Fruit fly (Drosophila melanogaster) whole organism, prepupa: ENCODE measurements around the gene Hsp27.

ENCODE experiments used
- Blimp-1 ChIP-seq: fragments of 200-800 bp; sonication (Bioruptor generic); optimal IDR thresholded peaks from 3 replicates; lab custom pipeline; 2017; ENCODE audit warnings: missing biosample characterization, missing genetic modification characterization, mild to moderate bottlenecking, moderate library complexity, missing genetic modification reagents
- CG10631 ChIP-seq: fragments of 200-800 bp; sonication (Bioruptor generic); optimal IDR thresholded peaks from 2 replicates; lab custom pipeline; 2016; ENCODE audit warnings: missing biosample characterization, missing genetic modification characterization
- CG10669 ChIP-seq: fragments of 200-800 bp; sonication (Bioruptor generic); optimal IDR thresholded peaks from 3 replicates; lab custom pipeline; 2018; ENCODE audit warnings: missing biosample characterization, mild to moderate bottlenecking, missing genetic modification characterization, moderate library complexity
- CG11294 ChIP-seq: fragments of 200-800 bp; sonication (Bioruptor generic); IDR thresholded peaks from 2 replicates; pipeline ENCODE4 v1.3.6; 2022; ENCODE audit warnings: missing biosample characterization, missing genetic modification characterization
- CG11762 ChIP-seq: fragments of 200-800 bp; sonication (Bioruptor generic); optimal IDR thresholded peaks from 3 replicates; lab custom pipeline; 2016; ENCODE audit warnings: missing biosample characterization, missing genetic modification characterization; ENCODE audit not compliant: insufficient read depth
- CG15336 ChIP-seq: fragments of 200-800 bp; sonication (Bioruptor generic); IDR thresholded peaks from 2 replicates; pipeline ENCODE4 v1.3.6; 2022; ENCODE audit warnings: missing biosample characterization, missing genetic modification characterization
- CG1621 ChIP-seq: fragments of 200-800 bp; sonication (Bioruptor generic); optimal IDR thresholded peaks from 3 replicates; lab custom pipeline; 2018; ENCODE audit warnings: missing biosample characterization, mild to moderate bottlenecking, missing genetic modification characterization
- CG16779 ChIP-seq: fragments of 200-800 bp; sonication (Bioruptor generic); optimal IDR thresholded peaks from 3 replicates; lab custom pipeline; 2017; ENCODE audit warnings: missing biosample characterization, mild to moderate bottlenecking, missing genetic modification characterization
- CG31627 ChIP-seq: fragments of 200-800 bp; sonication (Bioruptor generic); optimal IDR thresholded peaks from 3 replicates; lab custom pipeline; 2016; ENCODE audit warnings: missing biosample characterization, missing genetic modification characterization
- CG3919 ChIP-seq: fragments of 200-800 bp; sonication (Bioruptor generic); optimal IDR thresholded peaks from 3 replicates; lab custom pipeline; 2016; ENCODE audit warnings: missing biosample characterization, missing genetic modification characterization
- CG6163 ChIP-seq: fragments of 200-800 bp; sonication (Bioruptor generic); IDR thresholded peaks from 3 replicates; pipeline ENCODE4 v1.3.6; 2022; ENCODE audit warnings: missing biosample characterization, missing genetic modification characterization
- CG6808 ChIP-seq: fragments of 200-800 bp; sonication (Bioruptor generic); optimal IDR thresholded peaks from 3 replicates; lab custom pipeline; 2017; ENCODE audit warnings: missing biosample characterization, missing genetic modification characterization, mild to moderate bottlenecking, moderate library complexity, missing genetic modification reagents
- CG6854 ChIP-seq: fragments of 200-800 bp; sonication (Bioruptor generic); optimal IDR thresholded peaks from 2 replicates; lab custom pipeline; 2017; ENCODE audit warnings: missing biosample characterization, mild to moderate bottlenecking, missing genetic modification characterization
- CG7368 ChIP-seq: fragments of 200-800 bp; sonication (Bioruptor generic); optimal IDR thresholded peaks from 3 replicates; lab custom pipeline; 2016; ENCODE audit warnings: missing biosample characterization, missing genetic modification characterization
- CG8119 ChIP-seq: fragments of 200-800 bp; sonication (Bioruptor generic); IDR thresholded peaks from 3 replicates; pipeline ENCODE4 v1.3.6; 2022; ENCODE audit warnings: missing biosample characterization, missing genetic modification characterization
- CG8319 ChIP-seq: fragments of 200-800 bp; sonication (Bioruptor generic); optimal IDR thresholded peaks from 3 replicates; lab custom pipeline; 2016; ENCODE audit warnings: missing biosample characterization, missing genetic modification characterization
- CG8632 ChIP-seq: fragments of 200-800 bp; sonication (Bioruptor generic); optimal IDR thresholded peaks from 3 replicates; lab custom pipeline; 2016; ENCODE audit warnings: missing biosample characterization, missing genetic modification characterization
- Eip75B ChIP-seq: fragments of 200-800 bp; sonication (Bioruptor generic); optimal IDR thresholded peaks from 3 replicates; lab custom pipeline; 2016; ENCODE audit warnings: missing biosample characterization, missing genetic modification characterization
- Eip78C ChIP-seq: fragments of 200-800 bp; sonication (Bioruptor generic); peaks from one replicate; lab custom pipeline; 2016; ENCODE audit warnings: missing biosample characterization, missing genetic modification characterization
- Ets96B ChIP-seq: fragments of 200-800 bp; optimal IDR thresholded peaks from 2 replicates; lab custom pipeline; 2019; ENCODE audit warnings: missing biosample characterization, mild to moderate bottlenecking, missing genetic modification characterization, moderate library complexity
- Gug ChIP-seq: fragments of 200-800 bp; sonication (Bioruptor generic); IDR thresholded peaks from 2 replicates; pipeline ENCODE4 v1.3.6; 2022; ENCODE audit warnings: missing biosample characterization, missing genetic modification characterization
- Hr38 ChIP-seq: sonication (Bioruptor generic); optimal IDR thresholded peaks from 2 replicates; lab custom pipeline; 2016; ENCODE audit warnings: missing biosample characterization, missing genetic modification characterization
- Hr39 ChIP-seq: fragments of 200-800 bp; sonication (Bioruptor generic); optimal IDR thresholded peaks from 2 replicates; lab custom pipeline; 2016; ENCODE audit warnings: missing biosample characterization, missing genetic modification characterization
- Hr4 ChIP-seq: fragments of 200-800 bp; sonication (Bioruptor generic); optimal IDR thresholded peaks from 3 replicates; lab custom pipeline; 2016; ENCODE audit warnings: missing biosample characterization, missing genetic modification characterization
- Met ChIP-seq: fragments of 200-800 bp; sonication (Bioruptor generic); optimal IDR thresholded peaks from 3 replicates; lab custom pipeline; 2016; ENCODE audit warnings: missing biosample characterization, missing genetic modification characterization
- OdsH ChIP-seq: fragments of 200-800 bp; sonication (Bioruptor generic); optimal IDR thresholded peaks from 3 replicates; lab custom pipeline; 2016; ENCODE audit warnings: missing biosample characterization, missing genetic modification characterization
- Smox ChIP-seq: fragments of 200-800 bp; sonication (Bioruptor generic); optimal IDR thresholded peaks from 3 replicates; lab custom pipeline; 2016; ENCODE audit warnings: missing biosample characterization, missing genetic modification characterization
- Sox14 ChIP-seq: fragments of 200-800 bp; sonication (Bioruptor generic); optimal IDR thresholded peaks from 3 replicates; lab custom pipeline; 2016; ENCODE audit warnings: missing biosample characterization, missing genetic modification characterization
- Sox15 ChIP-seq: fragments of 200-800 bp; sonication (Bioruptor generic); optimal IDR thresholded peaks from 3 replicates; lab custom pipeline; 2016; ENCODE audit warnings: missing biosample characterization, missing genetic modification characterization
- achi ChIP-seq: fragments of 200-800 bp; sonication (Bioruptor generic); optimal IDR thresholded peaks from 3 replicates; lab custom pipeline; 2016; ENCODE audit warnings: missing biosample characterization, missing genetic modification characterization
- acj6 ChIP-seq: fragments of 200-800 bp; sonication (Bioruptor generic); optimal IDR thresholded peaks from 3 replicates; lab custom pipeline; 2016; ENCODE audit warnings: missing biosample characterization, missing genetic modification characterization
- dsx ChIP-seq: fragments of 200-800 bp; optimal IDR thresholded peaks from 3 replicates; lab custom pipeline; 2019; ENCODE audit warnings: missing biosample characterization, mild to moderate bottlenecking, missing genetic modification characterization, moderate library complexity; ENCODE audit not compliant: poor library complexity, severe bottlenecking
- eg ChIP-seq: fragments of 200-800 bp; sonication (Bioruptor generic); IDR thresholded peaks from 3 replicates; pipeline ENCODE4 v1.3.6; 2022; ENCODE audit warnings: missing biosample characterization, missing genetic modification characterization
- esn ChIP-seq: fragments of 200-800 bp; sonication (Bioruptor generic); optimal IDR thresholded peaks from 2 replicates; lab custom pipeline; 2016; ENCODE audit warnings: missing biosample characterization, mild to moderate bottlenecking, missing genetic modification characterization, moderate library complexity
- fd59A ChIP-seq: fragments of 200-800 bp; sonication (Bioruptor generic); optimal IDR thresholded peaks from 2 replicates; lab custom pipeline; 2017; ENCODE audit warnings: missing biosample characterization, mild to moderate bottlenecking, missing genetic modification characterization, missing genetic modification reagents
- fd85E ChIP-seq: fragments of 200-800 bp; sonication (Bioruptor generic); optimal IDR thresholded peaks from 3 replicates; lab custom pipeline; 2016; ENCODE audit warnings: missing biosample characterization, missing genetic modification characterization
- fkh ChIP-seq: fragments of 200-800 bp; sonication (Bioruptor generic); optimal IDR thresholded peaks from 3 replicates; lab custom pipeline; 2017; ENCODE audit warnings: missing biosample characterization, mild to moderate bottlenecking, missing genetic modification characterization, moderate library complexity
- lz ChIP-seq: fragments of 200-800 bp; sonication (Bioruptor generic); optimal IDR thresholded peaks from 3 replicates; lab custom pipeline; 2016; ENCODE audit warnings: missing biosample characterization, missing genetic modification characterization
- net ChIP-seq: fragments of 200-800 bp; sonication (Bioruptor generic); optimal IDR thresholded peaks from 3 replicates; lab custom pipeline; 2016; ENCODE audit warnings: missing biosample characterization, missing genetic modification characterization
- pdm3 ChIP-seq: fragments of 200-800 bp; sonication (Bioruptor generic); optimal IDR thresholded peaks from 3 replicates; lab custom pipeline; 2016; ENCODE audit warnings: missing biosample characterization, missing genetic modification characterization
- salr ChIP-seq, 2 experiments: fragments of 200-800 bp; sonication (Bioruptor generic); optimal IDR thresholded peaks; 3 replicates each; lab custom pipeline; 2016 to 2018; ENCODE audit warnings: missing biosample characterization in 2 of 2, missing genetic modification characterization in 2 of 2, mild to moderate bottlenecking in 1 of 2
- spab ChIP-seq: fragments of 200-800 bp; sonication (Bioruptor generic); optimal IDR thresholded peaks from 2 replicates; lab custom pipeline; 2017; ENCODE audit warnings: missing biosample characterization, mild to moderate bottlenecking, missing genetic modification characterization, missing genetic modification reagents
- ss ChIP-seq, 2 experiments: fragments of 200-800 bp; sonication (Bioruptor generic); optimal IDR thresholded peaks; 2 replicates in 1 of 2; 3 replicates in 1 of 2; lab custom pipeline; 2017 to 2018; ENCODE audit warnings: mild to moderate bottlenecking in 2 of 2, missing biosample characterization in 2 of 2, missing genetic modification characterization in 2 of 2, moderate library complexity in 1 of 2
- svp ChIP-seq: fragments of 200-800 bp; sonication (Bioruptor generic); peaks from one replicate; lab custom pipeline; 2016; ENCODE audit warnings: missing biosample characterization, missing genetic modification characterization
- topi ChIP-seq: fragments of 200-800 bp; sonication (Bioruptor generic); optimal IDR thresholded peaks from 3 replicates; lab custom pipeline; 2016; ENCODE audit warnings: missing biosample characterization, missing genetic modification characterization
- vri ChIP-seq: fragments of 200-800 bp; sonication (Bioruptor generic); optimal IDR thresholded peaks from 3 replicates; lab custom pipeline; 2016; ENCODE audit warnings: missing biosample characterization, mild to moderate bottlenecking, missing genetic modification characterization

Gene Hsp27

dm6 chr3L:9376573-9376972, 7.3 kb upstream of the Hsp27 start:
- TF ChIP-seq lz (GFP tag; lab: Kevin White, UChicago), result no peak
- TF ChIP-seq CG11294 (GFP tag; lab: Robert Waterston, UW), result no peak
- no peak for TF ChIP-seq fd59A (GFP tag; lab: Kevin White, UChicago)
- TF ChIP-seq Eip78C (GFP tag; lab: Kevin White, UChicago), result no peak
- no peak for TF ChIP-seq Smox (GFP tag; lab: Kevin White, UChicago)
- no peak for TF ChIP-seq Hr39
- TF ChIP-seq dsx (GFP tag; lab: Kevin White, UChicago), result no peak
- TF ChIP-seq eg (GFP tag; lab: Robert Waterston, UW), result no peak

dm6 chr3L:9377198-9378035, 6.4 kb upstream of the Hsp27 start, which contains the start of gene Hsp26:
TSS of gene Hsp26 (minus strand) at chr3L:9377427.
- peak; percentile 95 for TF ChIP-seq pdm3 (GFP tag; lab: Kevin White, UChicago)
- TF ChIP-seq vri (GFP tag; lab: Kevin White, UChicago), result peak; percentile 94
- TF ChIP-seq Eip75B, result peak; percentile 97
- peak; percentile 95 for TF ChIP-seq acj6
- peak; percentile 87 for TF ChIP-seq CG11294 (GFP tag; lab: Robert Waterston, UW)
- peak; percentile 96 for TF ChIP-seq Hr4 (GFP tag; lab: Kevin White, UChicago)
- peak; percentile 89 for TF ChIP-seq CG6808 (GFP tag; lab: Kevin White, UChicago)
- TF ChIP-seq fkh, result peak; percentile 31
- TF ChIP-seq Ets96B (tag; lab: Kevin White, UChicago), result peak; percentile 91
- peak; percentile 94 for TF ChIP-seq topi (GFP tag; lab: Kevin White, UChicago)
- TF ChIP-seq esn (GFP tag; lab: Kevin White, UChicago), result peak; percentile 97
- peak; percentile 95 for TF ChIP-seq CG8632 (GFP tag; lab: Kevin White, UChicago)
- TF ChIP-seq fd85E (GFP tag; lab: Kevin White, UChicago), result peak; percentile 88
- TF ChIP-seq Smox (GFP tag; lab: Kevin White, UChicago), result peak; percentile 94
- TF ChIP-seq achi (GFP tag; lab: Kevin White, UChicago), result peak; percentile 93
- peak; percentile 60 to 83 for TF ChIP-seq ss (GFP tag; optimal IDR thresholded peaks at IDR 0.05; lab: Kevin White, UChicago)
- TF ChIP-seq Eip78C (GFP tag; lab: Kevin White, UChicago), result peak; percentile 98
- peak; percentile 96 for TF ChIP-seq OdsH (GFP tag; lab: Kevin White, UChicago)
- peak; percentile 97 for TF ChIP-seq svp
- peak; percentile 74 to 90 for TF ChIP-seq salr (GFP tag; optimal IDR thresholded peaks at IDR 0.05; lab: Kevin White, UChicago)
- TF ChIP-seq CG31627 (GFP tag; lab: Kevin White, UChicago), result peak; percentile 90
- peak; percentile 89 for TF ChIP-seq Hr39
- TF ChIP-seq lz (GFP tag; lab: Kevin White, UChicago), result peak; percentile 94
- TF ChIP-seq CG7368 (GFP tag; lab: Kevin White, UChicago), result peak; percentile 84
- TF ChIP-seq dsx (GFP tag; lab: Kevin White, UChicago), result peak; percentile 82
- TF ChIP-seq Gug (GFP tag; lab: Robert Waterston, UW), result peak; percentile 85
- peak; percentile 80 for TF ChIP-seq CG10669 (GFP tag; lab: Kevin White, UChicago)
- TF ChIP-seq CG6163 (GFP tag; lab: Robert Waterston, UW), result peak; percentile 96
- TF ChIP-seq CG6854 (GFP tag; lab: Kevin White, UChicago), result peak; percentile 80
- TF ChIP-seq CG10631 (GFP tag; lab: Kevin White, UChicago), result peak; percentile 95
- peak; percentile 94 for TF ChIP-seq CG3919 (GFP tag; lab: Kevin White, UChicago)
- peak; percentile 87 for TF ChIP-seq CG16779 (tag; lab: Kevin White, UChicago)
- peak; percentile 95 for TF ChIP-seq Sox14 (GFP tag; lab: Kevin White, UChicago)
- peak; percentile 72 for TF ChIP-seq CG1621 (tag; lab: Kevin White, UChicago)
- peak; percentile 94 for TF ChIP-seq CG8119 (GFP tag; lab: Robert Waterston, UW)
- peak; percentile 94 for TF ChIP-seq Met (GFP tag; lab: Kevin White, UChicago)
- TF ChIP-seq Sox15 (GFP tag; lab: Kevin White, UChicago), result peak; percentile 79
- TF ChIP-seq net (GFP tag; lab: Kevin White, UChicago), result peak; percentile 96
- peak; percentile 83 for TF ChIP-seq CG11762
- TF ChIP-seq CG8319, result peak; percentile 78
- TF ChIP-seq Blimp-1 (GFP tag; lab: Kevin White, UChicago), result peak; percentile 51
- no peak for TF ChIP-seq Hr38
- TF ChIP-seq eg (GFP tag; lab: Robert Waterston, UW), result peak; percentile 95
- peak; percentile 79 for TF ChIP-seq spab
- TF ChIP-seq CG15336, result peak; percentile 98
